Worm (Caenorhabditis elegans): ENCODE measurements around the gene F47C12.13.

ce11 chrIV:3956095-3956494, 38.1 kb downstream of the F47C12.13 start, which contains the start of gene clec-73:
- TF ChIP-seq unc-62 (GFP tag; optimal IDR thresholded peaks at IDR 0.05) (no peak), lin-13 (tag; optimal IDR thresholded peaks at IDR 0.05) (no peak), ham-2 (GFP tag; optimal IDR thresholded peaks at IDR 0.05) (no peak)

Measured in whole organism, mixed stage, embryonic.